Worm (Caenorhabditis elegans): ENCODE measurements around the gene C30B5.17.

DNA sequence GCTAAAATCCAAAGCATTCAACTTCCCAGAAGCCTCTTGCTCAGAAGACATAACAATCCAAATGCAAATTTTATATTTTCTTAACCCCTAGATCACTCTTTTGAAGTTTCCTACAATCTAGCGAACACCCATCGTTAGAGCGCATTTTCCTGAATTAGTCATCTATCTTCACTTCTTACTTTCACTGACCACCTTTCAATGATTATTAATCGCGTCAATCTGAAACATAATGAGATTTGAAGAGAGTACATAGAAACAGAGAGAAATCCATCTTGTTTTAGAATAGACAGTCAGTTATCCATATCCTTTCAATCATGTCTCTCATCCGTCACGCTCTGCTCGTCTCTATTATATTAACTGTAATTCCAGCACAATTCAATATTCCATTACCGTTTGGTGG, 31.6 kb downstream of the C30B5.17 start, which contains the start of gene F40H3.3:
- TF ChIP-seq him-1 (tag; optimal IDR thresholded peaks at IDR 0.05) (no peak), dao-5 (tag; optimal IDR thresholded peaks at IDR 0.05) (no peak)

Measured in whole organism, L4/young adult.